Fruit fly (Drosophila melanogaster) S2 (cell line): ENCODE results near the gene Cyp4g1.

ENCODE experiments used
- CG8478 ChIP-seq: fragments of >200 bp; optimal IDR thresholded peaks from 2 replicates; lab custom pipeline; 2018
- CTCF ChIP-seq, 2 experiments: fragments of >200 bp; optimal IDR thresholded peaks; 2 replicates each; lab custom pipeline; 2018

DNA sequence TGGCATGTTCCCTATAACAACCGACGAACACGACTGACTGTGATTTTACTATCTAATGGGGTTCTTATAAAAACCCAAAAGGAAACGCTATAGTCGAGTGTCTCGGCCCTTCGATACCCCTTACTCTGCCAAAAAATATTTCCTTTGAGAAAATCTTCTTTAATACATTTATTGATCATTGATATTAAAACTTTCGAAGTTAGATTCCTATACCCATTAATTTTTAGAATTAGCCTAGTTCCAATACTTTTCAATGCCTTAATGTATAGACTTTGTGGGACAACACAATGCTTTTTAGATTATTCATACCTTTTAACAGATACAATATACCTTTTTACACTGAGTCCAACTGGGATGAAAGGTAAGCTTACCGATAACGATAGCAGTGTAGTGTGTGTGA lies 31.7 kb downstream of the Cyp4g1 start, which contains the start of gene Pgcl:
- no peak for TF ChIP-seq CG8478 (lab: Kevin White, UChicago)
- TF ChIP-seq CTCF (optimal IDR thresholded peaks at IDR 0.05; lab: Kevin White, UChicago), result no peak
